Worm (Caenorhabditis elegans): ENCODE results near the gene K10H10.4.
A peak's percentile ranks its signal among the peaks of the same experiment; 100 is the strongest.

The K10H10.4 gene

DNA sequence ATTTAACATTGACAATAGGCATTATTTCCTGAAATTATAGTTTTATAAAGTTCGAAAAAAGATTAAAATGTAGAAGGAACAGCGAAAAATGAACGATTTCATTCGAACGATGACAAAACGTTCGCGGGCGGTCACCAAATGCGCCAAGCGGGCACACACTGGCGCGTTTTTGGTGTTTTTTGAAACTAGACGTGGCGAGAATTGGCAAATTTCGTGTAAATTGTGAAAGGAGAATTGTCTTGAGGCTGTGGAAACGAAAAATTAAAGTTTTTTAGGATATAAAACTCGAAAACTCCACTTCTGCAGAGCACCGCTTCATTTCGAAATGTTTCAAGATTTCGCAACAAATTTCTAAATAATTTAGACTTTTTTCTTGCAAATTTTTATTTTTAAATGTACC, 11.6 kb upstream of the K10H10.4 start, which contains the start of gene usp-14 (continued):
- TF ChIP-seq snpc-1.1 (tag; optimal IDR thresholded peaks at IDR 0.05; ENCODE audit: insufficient read depth) (no peak), nhr-80 (tag; optimal IDR thresholded peaks at IDR 0.05) (peak; percentile 17), F23B12.7 (tag; optimal IDR thresholded peaks at IDR 0.05; ENCODE audit: insufficient read depth) (peak; percentile 50), ztf-18 (tag; optimal IDR thresholded peaks at IDR 0.05) (peak; percentile 93), ceh-91 (GFP tag; IDR thresholded peaks at IDR 0.05) (peak; percentile 13; the same call in 1 of the 2 replicates), hmg-1.2 (GFP tag; IDR thresholded peaks at IDR 0.05) (peak; percentile 45), Y56A3A.18 (GFP tag; IDR thresholded peaks at IDR 0.05) (no peak), hsf-1 (GFP tag; IDR thresholded peaks at IDR 0.05) (no peak), repo-1 (tag; optimal IDR thresholded peaks at IDR 0.05) (peak; percentile 33), lin-35 (GFP tag; optimal IDR thresholded peaks at IDR 0.05) (peak in 1 of 3 experiments; percentile 81), ceh-79 (tag; optimal IDR thresholded peaks at IDR 0.05) (no peak), sdz-38 (tag; optimal IDR thresholded peaks at IDR 0.05) (no peak), F49E8.2 (tag; optimal IDR thresholded peaks at IDR 0.05; ENCODE audit: insufficient read depth) (no peak), cebp-1 (GFP tag; IDR thresholded peaks at IDR 0.05) (peak; percentile 54), cebp-1 (tag; optimal IDR thresholded peaks at IDR 0.05) (peak; percentile 94), attf-5 (GFP tag; optimal IDR thresholded peaks at IDR 0.05) (peak; percentile 74), bed-1 (GFP tag; IDR thresholded peaks at IDR 0.05) (no peak), nhr-27 (tag; optimal IDR thresholded peaks at IDR 0.05) (no peak)

DNA sequence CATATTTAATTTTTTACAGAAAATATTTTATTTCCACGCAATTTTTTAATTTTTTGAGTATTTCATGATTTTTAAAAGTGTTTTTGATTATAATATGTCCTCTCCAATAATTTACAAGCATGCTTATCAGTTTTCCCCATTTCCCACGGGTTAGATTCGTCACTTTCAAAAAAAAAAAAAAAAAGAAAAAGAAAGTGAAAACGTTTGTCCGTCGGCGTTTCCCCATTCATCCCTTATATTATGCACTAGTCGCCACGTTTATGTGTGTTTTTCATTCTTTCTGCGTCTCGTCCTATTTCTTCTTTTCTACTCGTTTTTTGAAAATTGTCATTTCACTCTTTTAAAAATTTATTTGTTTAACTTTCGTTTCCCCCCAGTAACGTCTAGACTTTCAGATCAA, 10.8 kb upstream of the K10H10.4 start, which contains the start of gene vnut-1:
Gene vnut-1 (plus strand): TSS at position 396 of the 400 bp plus-strand sequence.
- TF ChIP-seq unc-130 (GFP tag; optimal IDR thresholded peaks at IDR 0.05) (no peak), hlh-12 (tag; optimal IDR thresholded peaks at IDR 0.05) (no peak), bed-1 (GFP tag; IDR thresholded peaks at IDR 0.05) (no peak), lin-40 (tag; optimal IDR thresholded peaks at IDR 0.05) (peak; percentile 5), ztf-26 (tag; optimal IDR thresholded peaks at IDR 0.05) (no peak), F57A8.1 (GFP tag; optimal IDR thresholded peaks at IDR 0.05) (no peak), ztf-18 (tag; optimal IDR thresholded peaks at IDR 0.05) (peak; percentile 24), nhr-80 (tag; optimal IDR thresholded peaks at IDR 0.05) (peak; percentile 72), snpc-4 (GFP tag; optimal IDR thresholded peaks at IDR 0.05) (no peak), snpc-4 (tag; optimal IDR thresholded peaks at IDR 0.05) (no peak), hrde-1 (tag; optimal IDR thresholded peaks at IDR 0.05; ENCODE audit: borderline replicate concordance) (no peak), cebp-1 (GFP tag; IDR thresholded peaks at IDR 0.05) (no peak), cebp-1 (tag; optimal IDR thresholded peaks at IDR 0.05) (no peak), F22D6.2 (tag; optimal IDR thresholded peaks at IDR 0.05) (no peak), mel-28 (tag; optimal IDR thresholded peaks at IDR 0.05; ENCODE audit: borderline replicate concordance) (no peak)

DNA sequence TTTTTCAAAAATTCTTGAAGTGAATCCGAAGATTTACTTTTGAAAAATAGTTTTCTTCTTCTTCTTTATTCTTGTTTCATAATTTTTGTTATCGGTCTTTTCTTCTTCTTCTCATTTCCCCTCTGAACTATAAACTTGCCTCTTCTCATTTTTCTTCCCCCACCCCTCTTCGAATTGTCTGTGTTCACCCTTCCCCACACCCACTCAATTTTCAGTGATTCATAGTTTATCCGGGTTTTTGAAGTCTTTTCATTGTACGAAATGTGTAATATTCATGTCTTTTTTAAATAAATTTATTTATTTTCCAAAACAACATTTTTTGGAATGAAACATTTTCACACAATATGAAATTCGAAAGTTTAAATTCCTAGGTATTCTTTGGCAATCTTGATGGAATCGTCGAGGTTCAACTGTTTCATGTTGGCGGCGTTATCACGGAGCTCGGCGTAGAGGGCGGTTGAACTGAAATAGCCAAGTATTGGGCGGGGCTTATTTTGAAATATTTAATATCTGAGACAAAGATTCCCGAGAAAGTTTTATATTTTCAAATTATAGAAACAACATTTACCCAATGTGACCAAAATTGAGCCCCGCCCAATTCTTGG, 7.5 kb upstream of the K10H10.4 start:
- peak; percentile 69 for TF ChIP-seq ama-1 (optimal IDR thresholded peaks at IDR 0.05)
- TF ChIP-seq ama-1 (GFP tag; optimal IDR thresholded peaks at IDR 0.05): no peak
- peak in 1 of 3 experiments; percentile 15 for TF ChIP-seq lin-35 (GFP tag; optimal IDR thresholded peaks at IDR 0.05)
- 0 out of 2 replicates have a peak, but pooled peaks have one; percentile 4 for TF ChIP-seq lin-26 (GFP tag; IDR thresholded peaks at IDR 0.05)
- no peak for TF ChIP-seq ztf-22 (GFP tag; optimal IDR thresholded peaks at IDR 0.05)

DNA sequence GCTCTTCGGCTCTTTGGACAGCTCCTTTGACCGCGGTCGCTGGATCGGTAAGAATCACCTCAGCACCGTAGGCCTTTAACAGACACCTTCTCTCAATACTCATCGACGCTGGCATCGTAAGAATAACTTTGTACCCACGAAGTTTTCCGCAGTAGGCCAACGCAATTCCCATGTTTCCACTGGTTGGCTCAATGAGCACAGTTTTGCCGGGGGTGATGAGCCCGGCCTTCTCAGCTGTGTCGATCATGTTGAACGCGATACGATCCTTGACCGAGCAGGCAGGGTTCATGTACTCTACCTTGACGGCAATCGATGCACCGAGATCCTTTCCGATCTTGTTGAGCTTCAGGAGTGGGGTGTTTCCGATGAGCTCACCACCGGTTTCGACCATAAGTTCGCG, 6.2 kb upstream of the K10H10.4 start:
- TF ChIP-seq ama-1 (optimal IDR thresholded peaks at IDR 0.05) (peak; percentile 31), ama-1 (GFP tag; optimal IDR thresholded peaks at IDR 0.05) (no peak), zfh-2 (GFP tag; conservative IDR thresholded peaks at IDR 0.05) (peak; percentile 52; the same call in 1 of the 2 replicates), cebp-2 (GFP tag; IDR thresholded peaks at IDR 0.05) (no peak), ekl-4 (GFP tag; IDR thresholded peaks at IDR 0.05) (0 out of 2 replicates have a peak, but pooled peaks have one; percentile 11), nfyb-1 (GFP tag; IDR thresholded peaks at IDR 0.05) (0 out of 2 replicates have a peak, but pooled peaks have one; percentile 39), mcd-1 (GFP tag; IDR thresholded peaks at IDR 0.05) (0 out of 2 replicates have a peak, but pooled peaks have one; percentile 12), lin-26 (GFP tag; IDR thresholded peaks at IDR 0.05) (peak; percentile 57; the same call in 1 of the 2 replicates), T26A5.8 (tag; optimal IDR thresholded peaks at IDR 0.05) (no peak), chd-7 (tag; optimal IDR thresholded peaks at IDR 0.05) (peak; percentile 18)
